Worm (Caenorhabditis elegans) whole organism, midembryonic: Measurements from ENCODE around the gene T16G12.9.

Experiments used
- T22C8.4 ChIP-seq: fragments of 200-800 bp; sonication (Bioruptor generic); IDR thresholded peaks from 2 replicates; pipeline ENCODE4 v1.3.6; 2022; ENCODE audit warnings: missing genetic modification characterization, missing compliant biosample characterization
- cog-1 ChIP-seq: sonication (generic microtip); optimal IDR thresholded peaks from 2 replicates; lab custom pipeline; 2016; ENCODE audit warnings: missing genetic modification characterization, missing compliant biosample characterization
- flt-1 ChIP-seq: fragments of 200-800 bp; sonication (Bioruptor generic); IDR thresholded peaks from 2 replicates; pipeline ENCODE4 v1.3.6; 2022; ENCODE audit warnings: missing genetic modification characterization, missing compliant biosample characterization
- med-1 ChIP-seq: sonication (generic microtip); optimal IDR thresholded peaks from 2 replicates; lab custom pipeline; 2017; ENCODE audit warnings: missing genetic modification characterization, mild to moderate bottlenecking, missing compliant biosample characterization, antibody characterized with exemption, missing genetic modification reagents; ENCODE audit not compliant: insufficient read depth
- ref-1 ChIP-seq: fragments of 200-800 bp; sonication (Bioruptor generic); conservative IDR thresholded peaks from 2 replicates; pipeline ENCODE4 v1.3.6; 2022; ENCODE audit warnings: missing genetic modification reagents, missing genetic modification characterization, missing compliant biosample characterization
- ztf-29 ChIP-seq: fragments of 200-800 bp; sonication (Bioruptor generic); IDR thresholded peaks from 2 replicates; pipeline ENCODE4 v1.3.6; 2022; ENCODE audit warnings: missing genetic modification reagents, missing genetic modification characterization, missing compliant biosample characterization

DNA sequence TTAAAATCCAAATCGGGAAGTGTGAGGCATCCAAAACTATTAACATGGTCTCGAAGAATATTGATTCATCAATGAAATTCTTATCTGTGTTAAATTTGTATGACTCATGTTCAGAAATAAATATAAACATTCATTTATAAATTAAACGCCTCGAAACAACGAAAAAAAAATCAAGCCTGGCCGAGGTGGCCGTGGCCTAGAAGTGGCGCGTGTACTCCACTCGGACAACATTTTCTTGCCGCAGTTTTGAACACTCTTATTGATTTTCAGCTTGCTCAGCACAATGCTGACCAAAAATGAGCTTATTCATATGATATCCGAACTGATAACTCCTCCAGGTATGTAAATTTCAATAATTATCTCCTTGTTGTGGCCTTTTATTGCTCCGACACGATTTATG lies 13.9 kb downstream of the T16G12.9 start, which contains the start of gene ekl-6:
- TF ChIP-seq flt-1 (peak; percentile 71), ref-1 (GFP tag; lab: Robert Waterston, UW) (no peak), T22C8.4 (peak; percentile 10; the same call in 1 of the 2 replicates), ztf-29 (GFP tag; lab: Robert Waterston, UW) (no peak), med-1 (GFP tag; lab: Kevin White, UChicago) (no peak), cog-1 (peak; percentile 37)
